Worm (Caenorhabditis elegans): ENCODE results near the gene T09A5.14.

DNA sequence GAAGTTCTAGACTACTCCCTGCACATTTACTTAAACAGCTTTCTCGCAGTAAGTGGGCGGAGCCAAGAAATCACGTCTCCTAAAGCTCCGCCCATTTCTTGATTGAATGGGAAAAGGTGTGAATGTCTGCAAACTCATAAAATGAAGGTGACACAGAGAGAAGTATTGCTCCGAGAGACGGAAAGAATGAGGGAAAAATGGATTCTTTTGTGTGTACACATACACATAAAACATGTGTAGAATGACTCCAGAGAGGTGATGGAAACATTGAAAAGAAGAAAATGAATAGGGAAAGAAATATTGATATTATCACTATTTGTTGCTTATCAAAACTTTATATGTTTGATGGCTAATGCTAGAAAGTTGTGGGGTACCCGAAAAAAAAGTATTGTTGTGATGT, 19.3 kb downstream of the T09A5.14 start:
- TF ChIP-seq ztf-11 (tag; optimal IDR thresholded peaks at IDR 0.05) (no peak), ces-1 (GFP tag; optimal IDR thresholded peaks at IDR 0.05) (no peak), mep-1 (tag; optimal IDR thresholded peaks at IDR 0.05) (no peak), lin-13 (tag; optimal IDR thresholded peaks at IDR 0.05) (no peak), unc-62 (GFP tag; optimal IDR thresholded peaks at IDR 0.05) (no peak), zip-8 (tag; optimal IDR thresholded peaks at IDR 0.05) (no peak), mab-5 (tag; optimal IDR thresholded peaks at IDR 0.05) (no peak), sptf-1 (tag; optimal IDR thresholded peaks at IDR 0.05) (no peak), elt-3 (tag; optimal IDR thresholded peaks at IDR 0.05) (no peak), nhr-237 (tag; optimal IDR thresholded peaks at IDR 0.05) (no peak), tbx-8 (GFP tag; optimal IDR thresholded peaks at IDR 0.05) (no peak), nhr-28 (tag; optimal IDR thresholded peaks at IDR 0.05) (no peak), lin-32 (GFP tag; optimal IDR thresholded peaks at IDR 0.05) (no peak), nhr-12 (tag; optimal IDR thresholded peaks at IDR 0.05) (no peak)
